Worm (Caenorhabditis elegans): Measurements from ENCODE around the gene C06A6.7.

- TF ChIP-seq tra-4 (tag; optimal IDR thresholded peaks at IDR 0.05) (no peak), flt-1 (GFP tag; IDR thresholded peaks at IDR 0.05) (no peak), ama-1 (optimal IDR thresholded peaks at IDR 0.05) (no peak), ets-7 (tag; optimal IDR thresholded peaks at IDR 0.05) (no peak), scrt-1 (GFP tag; IDR thresholded peaks at IDR 0.05) (no peak)
Observed at ce11 chrIV:7877781-7878180, 39.5 kb upstream of the C06A6.7 start, which contains the start of gene kin-26.

Data from whole organism, early embryonic.